Worm (Caenorhabditis elegans) whole organism, L4 larva: ENCODE measurements around the gene txt-13.

Experiments used
- T26A8.4 ChIP-seq: fragments of 200-800 bp; sonication (Bioruptor generic); IDR thresholded peaks from 2 replicates; pipeline ENCODE4 v1.3.6; 2022; ENCODE audit warnings: missing genetic modification characterization, missing compliant biosample characterization
- ZK337.2 ChIP-seq: fragments of 200-800 bp; sonication (Bioruptor generic); IDR thresholded peaks from 2 replicates; pipeline ENCODE4 v1.3.6; 2022; ENCODE audit warnings: missing genetic modification reagents, missing genetic modification characterization, missing compliant biosample characterization
- attf-4 ChIP-seq: sonication (generic microtip); optimal IDR thresholded peaks from 3 replicates; lab custom pipeline; 2017; ENCODE audit warnings: missing biosample characterization, missing genetic modification characterization
- ceh-20 ChIP-seq: fragments of 200-800 bp; sonication (Bioruptor generic); IDR thresholded peaks from 2 replicates; pipeline ENCODE4 v1.3.6; 2022; ENCODE audit warnings: missing genetic modification reagents, missing genetic modification characterization, missing compliant biosample characterization
- egl-27 ChIP-seq: sonication (generic microtip); optimal IDR thresholded peaks from 3 replicates; lab custom pipeline; 2017; ENCODE audit warnings: missing biosample characterization, missing genetic modification reagents, missing genetic modification characterization
- fkh-10 ChIP-seq: fragments of 150-350 bp; optimal IDR thresholded peaks from 2 replicates; lab custom pipeline; 2014; ENCODE audit warnings: missing biosample characterization, missing genetic modification reagents, missing genetic modification characterization
- jun-1 ChIP-seq: fragments of 150-350 bp; optimal IDR thresholded peaks from 2 replicates; lab custom pipeline; 2014; ENCODE audit warnings: missing biosample characterization, missing genetic modification reagents, missing genetic modification characterization
- mdl-1 ChIP-seq, 2 experiments: fragments of 150-350 bp in 1 of 2; sonication (generic microtip) in 1 of 2; optimal IDR thresholded peaks; 2 replicates each; lab custom pipeline; 2014 to 2017; ENCODE audit warnings: missing biosample characterization in 2 of 2, missing genetic modification characterization in 2 of 2
- mxl-3 ChIP-seq: fragments of 200-800 bp; sonication (Bioruptor generic); optimal IDR thresholded peaks from 2 replicates; lab custom pipeline; 2018; ENCODE audit warnings: mild to moderate bottlenecking, missing genetic modification characterization, missing compliant biosample characterization
- zag-1 ChIP-seq: fragments of 150-350 bp; optimal IDR thresholded peaks from 2 replicates; lab custom pipeline; 2014; ENCODE audit warnings: missing biosample characterization, missing genetic modification characterization

- TF ChIP-seq fkh-10 (GFP tag; lab: Kevin White, UChicago) = no peak
- no peak for TF ChIP-seq ceh-20 (GFP tag; lab: Robert Waterston, UW)
- no peak for TF ChIP-seq egl-27 (tag; lab: Kevin White, UChicago)
- TF ChIP-seq attf-4 (tag; lab: Kevin White, UChicago) = no peak
- TF ChIP-seq jun-1 (tag; lab: Kevin White, UChicago) = no peak
- TF ChIP-seq ZK337.2 (GFP tag; lab: Robert Waterston, UW) = no peak
- TF ChIP-seq zag-1 (tag; lab: Kevin White, UChicago) = no peak
- TF ChIP-seq T26A8.4 = no peak
- no peak for TF ChIP-seq mxl-3 (GFP tag; lab: Kevin White, UChicago)
- TF ChIP-seq mdl-1 (tag; optimal IDR thresholded peaks at IDR 0.05; lab: Kevin White, UChicago) = no peak
Measured at ce11 chrII:10582318-10582717, 11.9 kb downstream of the txt-13 start, which contains the start of gene mrps-22.
